Worm (Caenorhabditis elegans) whole organism, L4/young adult: Measurements from ENCODE around the gene rsf-1.

ENCODE experiments used
- W03F9.2 ChIP-seq: fragments of 150-350 bp; optimal IDR thresholded peaks from 2 replicates; lab custom pipeline; 2014; ENCODE audit warnings: missing biosample characterization, missing genetic modification characterization
- dao-5 ChIP-seq: sonication (generic microtip); optimal IDR thresholded peaks from 2 replicates; lab custom pipeline; 2016; ENCODE audit warnings: missing genotype, missing genetic modification characterization, moderate library complexity, missing compliant biosample characterization
- him-1 ChIP-seq: sonication (generic microtip); optimal IDR thresholded peaks from 2 replicates; lab custom pipeline; 2016; ENCODE audit warnings: missing genotype, missing genetic modification reagents, missing genetic modification characterization, missing compliant biosample characterization

Gene rsf-1

ce11 chrII:11319591-11319990, 13.4 kb downstream of the rsf-1 start, which contains the start of gene nlp-51:
Gene nlp-51 (minus strand): TSS chrII:11319691.
- no peak for TF ChIP-seq W03F9.2 (tag; lab: Kevin White, UChicago)
- TF ChIP-seq dao-5 (tag; lab: Kevin White, UChicago), result no peak
- TF ChIP-seq him-1 (tag; lab: Kevin White, UChicago), result no peak

DNA sequence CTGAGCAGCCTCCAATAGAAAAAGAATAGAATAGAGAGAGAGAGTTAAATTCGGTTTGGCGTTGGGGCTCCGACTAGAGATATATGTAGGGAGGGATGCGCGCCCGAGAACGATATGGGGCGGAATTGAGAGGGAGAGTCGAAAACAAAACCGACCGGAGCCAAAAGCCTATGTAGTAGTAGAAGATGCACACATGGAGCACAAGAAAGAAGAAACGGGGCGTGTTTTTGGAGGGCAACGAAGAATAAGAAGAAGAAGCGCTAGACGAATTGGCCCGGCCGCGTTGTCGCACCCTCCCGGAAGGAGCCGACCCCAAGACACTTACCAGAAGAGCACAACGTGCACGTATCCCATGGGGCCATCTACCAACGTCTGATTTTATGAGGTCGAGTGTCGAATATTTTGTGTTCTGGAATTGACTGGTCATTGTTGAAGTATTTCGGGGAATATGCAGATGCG, 22.9 kb downstream of the rsf-1 start, which contains the start of gene tag-180:
Gene tag-180 (minus strand): TSS at position 409 of the 459 bp plus-strand sequence.
- TF ChIP-seq W03F9.2 (tag; lab: Kevin White, UChicago) (no peak), dao-5 (tag; lab: Kevin White, UChicago) (no peak), him-1 (tag; lab: Kevin White, UChicago) (no peak)

- TF ChIP-seq dao-5 (tag; lab: Kevin White, UChicago), result no peak
- TF ChIP-seq him-1 (tag; lab: Kevin White, UChicago), result no peak
- no peak for TF ChIP-seq W03F9.2 (tag; lab: Kevin White, UChicago)
Measured at ce11 chrII:11333375-11333774, 27.2 kb downstream of the rsf-1 start.

ce11 chrII:11333846-11334638, 27.8 kb downstream of the rsf-1 start:
- TF ChIP-seq dao-5 (tag; lab: Kevin White, UChicago), result no peak
- TF ChIP-seq W03F9.2 (tag; lab: Kevin White, UChicago), result no peak
- TF ChIP-seq him-1 (tag; lab: Kevin White, UChicago), result no peak

DNA sequence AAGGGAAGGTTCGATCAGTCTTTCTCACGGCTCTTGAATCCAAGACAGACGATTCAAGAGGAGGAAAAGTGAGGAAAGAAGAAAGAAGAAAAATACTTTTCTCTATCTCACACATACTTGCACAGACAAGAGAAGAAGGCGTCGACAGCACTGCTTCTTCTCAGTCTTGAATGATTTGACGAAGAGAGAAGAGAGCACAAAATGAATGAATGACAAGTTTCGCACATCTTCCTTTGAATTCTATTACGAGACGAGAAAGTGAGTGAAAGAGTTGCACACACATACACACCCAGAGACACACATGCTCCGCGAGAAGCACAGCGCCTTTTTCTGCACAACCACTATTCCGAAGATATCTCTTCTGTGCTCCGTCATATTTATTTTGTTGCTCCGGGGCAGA, 29.5 kb downstream of the rsf-1 start:
- TF ChIP-seq dao-5 (tag; lab: Kevin White, UChicago) (no peak), W03F9.2 (tag; lab: Kevin White, UChicago) (no peak), him-1 (tag; lab: Kevin White, UChicago) (no peak)

ce11 chrII:11336163-11336562, 30.0 kb downstream of the rsf-1 start:
- TF ChIP-seq him-1 (tag; lab: Kevin White, UChicago), result no peak

DNA sequence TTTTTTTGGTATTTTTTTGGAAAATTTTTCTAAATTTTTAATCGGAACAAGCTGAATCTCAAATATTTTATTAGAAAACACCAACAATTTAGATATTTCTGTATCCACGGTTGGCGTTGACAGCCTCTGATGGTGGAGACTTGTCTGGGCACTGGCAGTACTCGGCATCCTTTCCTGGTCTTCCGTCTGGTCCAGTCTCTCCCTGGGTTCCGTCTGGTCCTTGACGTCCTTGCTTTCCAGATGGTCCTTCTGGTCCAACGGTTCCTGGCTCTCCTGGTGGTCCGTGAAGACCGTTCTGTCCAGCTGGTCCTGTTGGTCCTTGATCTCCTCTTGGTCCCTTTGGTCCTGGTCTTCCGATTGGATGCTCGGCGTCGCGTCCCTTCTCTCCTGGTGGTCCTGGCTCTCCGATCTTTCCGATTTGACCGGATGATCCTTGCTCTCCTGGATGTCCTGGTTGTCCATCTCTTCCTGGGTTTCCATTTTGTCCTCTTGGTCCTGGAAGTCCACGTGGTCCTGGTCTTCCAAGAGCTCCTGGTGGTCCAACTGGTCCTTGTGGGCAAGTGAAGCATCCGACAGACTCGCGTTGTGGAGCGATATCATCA, 30.5 kb downstream of the rsf-1 start:
- no peak for TF ChIP-seq W03F9.2 (tag; lab: Kevin White, UChicago)
- no peak for TF ChIP-seq him-1 (tag; lab: Kevin White, UChicago)
- TF ChIP-seq dao-5 (tag; lab: Kevin White, UChicago), result no peak

ce11 chrII:11337497-11338040, 31.4 kb downstream of the rsf-1 start, which contains the start of gene sqt-1:
Gene sqt-1 (minus strand): TSS chrII:11337837.
- no peak for TF ChIP-seq him-1 (tag; lab: Kevin White, UChicago)
- no peak for TF ChIP-seq W03F9.2 (tag; lab: Kevin White, UChicago)
- no peak for TF ChIP-seq dao-5 (tag; lab: Kevin White, UChicago)

ce11 chrII:11339507-11339906, 33.3 kb downstream of the rsf-1 start, which contains the start of gene rmd-3:
Gene rmd-3 (minus strand): TSS chrII:11339607.
- TF ChIP-seq W03F9.2 (tag; lab: Kevin White, UChicago) (no peak), dao-5 (tag; lab: Kevin White, UChicago) (no peak), him-1 (tag; lab: Kevin White, UChicago) (no peak)

DNA sequence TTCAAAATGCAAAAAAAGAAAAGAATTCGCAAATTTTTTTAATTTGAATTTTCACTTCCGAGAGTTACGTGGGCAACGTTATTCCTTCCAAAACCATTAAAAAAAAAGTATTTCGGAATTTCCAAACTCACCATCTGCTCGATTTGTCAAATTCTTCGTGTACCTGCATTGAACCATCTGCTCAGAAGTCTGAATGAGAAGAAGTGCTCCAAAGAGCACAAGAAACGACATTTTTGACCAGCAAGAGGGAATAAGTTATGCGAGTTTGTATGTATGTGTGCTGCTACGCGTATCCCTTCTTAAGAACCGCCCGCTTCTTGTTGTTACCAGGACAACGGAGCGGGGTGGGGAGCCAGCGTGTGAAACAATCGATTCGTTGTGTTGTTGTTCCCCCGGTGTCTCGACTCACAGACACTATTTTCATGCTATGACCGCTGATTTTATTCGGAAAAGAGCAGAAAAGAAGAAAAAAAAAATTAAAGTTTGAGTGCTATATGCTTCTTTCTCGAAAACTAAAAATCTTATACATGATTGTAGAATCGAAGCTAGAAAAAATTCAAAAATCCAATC, 37.2 kb downstream of the rsf-1 start, which contains the start of gene lgc-20:
Gene lgc-20 (minus strand): TSS at position 311 of the 570 bp plus-strand sequence.
- no peak for TF ChIP-seq him-1 (tag; lab: Kevin White, UChicago)
- TF ChIP-seq W03F9.2 (tag; lab: Kevin White, UChicago), result no peak
- no peak for TF ChIP-seq dao-5 (tag; lab: Kevin White, UChicago)

- TF ChIP-seq him-1 (tag; lab: Kevin White, UChicago), result no peak
- no peak for TF ChIP-seq W03F9.2 (tag; lab: Kevin White, UChicago)
- no peak for TF ChIP-seq dao-5 (tag; lab: Kevin White, UChicago)
Measured at ce11 chrII:11344554-11344953, 38.4 kb downstream of the rsf-1 start.

DNA sequence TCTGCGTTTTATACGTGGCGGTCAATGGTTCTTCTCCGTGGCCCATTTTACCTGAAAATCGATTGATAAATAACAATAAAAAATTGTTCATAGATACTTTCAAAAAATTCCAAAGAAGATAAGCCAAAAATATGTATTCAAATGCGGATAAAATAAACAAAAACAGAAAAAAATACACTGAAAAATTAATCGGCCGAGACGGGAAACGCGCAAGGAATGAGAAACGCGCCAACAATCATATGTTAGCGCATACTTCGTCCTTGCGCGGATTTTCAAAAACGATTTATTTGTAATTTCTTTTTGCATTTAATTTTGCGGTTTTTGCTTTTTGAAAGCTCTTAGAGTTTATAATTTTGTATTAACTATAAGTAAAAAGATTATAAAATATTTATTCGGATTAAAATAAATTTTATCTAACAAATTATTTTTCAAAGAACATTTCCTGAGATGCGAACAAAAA, 39.4 kb downstream of the rsf-1 start, which contains the start of gene nduf-11:
Gene nduf-11 (minus strand): TSS at position 51 of the 460 bp plus-strand sequence.
- TF ChIP-seq dao-5 (tag; lab: Kevin White, UChicago) (no peak), W03F9.2 (tag; lab: Kevin White, UChicago) (peak; percentile 87), him-1 (tag; lab: Kevin White, UChicago) (peak; percentile 45)
